Fruit fly (Drosophila melanogaster): Measurements from ENCODE around the gene Grl65a.

Grl65a gene

DNA sequence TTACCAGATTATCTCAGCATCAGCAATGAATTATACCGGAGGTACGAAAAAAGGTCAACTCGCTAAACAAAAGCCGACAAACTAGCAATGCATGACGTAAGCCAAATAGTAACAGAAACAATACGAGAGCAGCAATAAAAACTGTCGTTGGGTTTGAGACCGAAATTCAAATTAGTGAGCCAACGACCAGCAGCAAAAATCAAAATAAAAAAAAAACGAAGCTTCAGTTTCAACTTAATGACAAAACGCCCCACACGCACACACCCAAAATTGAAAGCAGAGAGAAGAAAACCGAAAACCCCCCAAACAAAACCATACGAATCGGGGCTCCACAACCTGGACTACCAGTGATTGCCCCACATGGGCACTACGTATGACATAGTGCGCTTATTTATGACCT, 26.6 kb upstream of the Grl65a start (continued):
- no peak for TF ChIP-seq pita (GFP tag; optimal IDR thresholded peaks at IDR 0.05)
- TF ChIP-seq abd-A (tag; optimal IDR thresholded peaks at IDR 0.05), result peak; percentile 87
- no peak for TF ChIP-seq twi (tag; optimal IDR thresholded peaks at IDR 0.05)
- no peak for TF ChIP-seq Myb (GFP tag; optimal IDR thresholded peaks at IDR 0.05)
- TF ChIP-seq peb (GFP tag; IDR thresholded peaks at IDR 0.05), result no peak
- TF ChIP-seq vvl (GFP tag; IDR thresholded peaks at IDR 0.05), result peak; percentile 54; the same call in 1 of the 2 replicates
- TF ChIP-seq Dp (GFP tag; optimal IDR thresholded peaks at IDR 0.05), result no peak
- no peak for TF ChIP-seq ac (GFP tag; optimal IDR thresholded peaks at IDR 0.05)
- TF ChIP-seq sd (tag; optimal IDR thresholded peaks at IDR 0.05), result no peak
- no peak for TF ChIP-seq tgo (GFP tag; IDR thresholded peaks at IDR 0.05)
- no peak for TF ChIP-seq CG3281 (GFP tag; optimal IDR thresholded peaks at IDR 0.05)

DNA sequence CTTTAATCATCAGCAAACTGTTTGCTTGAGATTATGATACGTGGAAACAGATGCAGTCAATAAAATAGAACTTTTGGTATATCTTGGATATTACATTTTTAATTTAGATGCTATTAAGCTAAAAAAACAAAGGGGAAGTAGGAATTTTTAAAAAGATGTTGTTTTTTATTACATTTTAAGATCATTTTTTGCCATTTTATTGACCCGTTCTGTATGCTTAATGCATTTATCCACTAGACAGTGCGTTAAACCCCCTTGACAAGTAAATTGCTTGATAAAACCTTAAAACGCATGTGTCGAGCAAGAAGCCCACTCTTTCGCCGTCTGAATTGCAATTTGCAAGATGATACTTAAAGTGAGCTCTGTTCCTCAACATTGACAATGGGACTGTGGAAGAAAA, 25.6 kb upstream of the Grl65a start:
- TF ChIP-seq Optix (GFP tag; IDR thresholded peaks at IDR 0.05) (no peak), sens (GFP tag) (peak; percentile 66), slbo (GFP tag; IDR thresholded peaks at IDR 0.05) (no peak), fd64A (GFP tag; optimal IDR thresholded peaks at IDR 0.05) (no peak), dysf (GFP tag; IDR thresholded peaks at IDR 0.05) (0 out of 3 replicates have a peak, but pooled peaks have one; percentile 31), CG10462 (GFP tag; optimal IDR thresholded peaks at IDR 0.05) (no peak), gem (tag; optimal IDR thresholded peaks at IDR 0.05) (peak; percentile 13), tna (GFP tag; IDR thresholded peaks at IDR 0.05; ENCODE audit: partially characterized antibody) (no peak), Hr51 (GFP tag; optimal IDR thresholded peaks at IDR 0.05) (peak in 1 of 2 experiments; percentile 29), CG11696 (GFP tag; IDR thresholded peaks at IDR 0.05) (peak; percentile 59; the same call in 1 of the 2 replicates), CG14050 (GFP tag; IDR thresholded peaks at IDR 0.05) (no peak), pan (optimal IDR thresholded peaks at IDR 0.05) (no peak), pan (GFP tag; optimal IDR thresholded peaks at IDR 0.05 in 1 of 2, IDR thresholded peaks at IDR 0.05 in 1 of 2) (peak in 1 of 2 experiments; percentile 37), row (GFP tag; IDR thresholded peaks at IDR 0.05) (peak; percentile 38; the same call in 1 of the 3 replicates), usp (GFP tag; optimal IDR thresholded peaks at IDR 0.05) (no peak), prd (optimal IDR thresholded peaks at IDR 0.05) (no peak), prd (GFP tag; IDR thresholded peaks at IDR 0.05) (0 out of 3 replicates have a peak, but pooled peaks have one; percentile 10), CG3726 (GFP tag; IDR thresholded peaks at IDR 0.05) (no peak), CG11093 (GFP tag; IDR thresholded peaks at IDR 0.05) (0 out of 3 replicates have a peak, but pooled peaks have one; percentile 27), Drgx (GFP tag; IDR thresholded peaks at IDR 0.05) (peak; percentile 42), Blimp-1 (GFP tag; optimal IDR thresholded peaks at IDR 0.05) (peak; percentile 21)

DNA sequence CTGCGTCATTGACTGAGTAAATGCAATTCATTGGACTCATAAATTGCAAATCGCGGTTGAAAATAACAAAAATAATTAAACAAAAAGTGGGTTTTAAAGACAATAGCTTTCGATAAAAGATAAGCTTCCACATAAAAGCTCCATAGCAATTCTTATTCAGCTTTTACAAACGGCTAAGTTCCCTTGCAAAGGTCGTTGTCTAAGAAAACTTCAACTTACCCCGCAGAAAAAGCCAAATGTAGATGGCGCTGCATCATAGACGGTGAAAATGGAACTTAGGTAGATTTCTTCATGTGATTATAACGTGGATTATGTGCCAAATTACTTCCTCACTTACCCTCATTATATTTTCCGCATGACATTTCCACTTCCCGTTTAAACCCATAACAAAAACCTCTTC, 21.3 kb upstream of the Grl65a start:
- TF ChIP-seq CTCF (GFP tag; optimal IDR thresholded peaks at IDR 0.05) (peak; percentile 93), Dbx (GFP tag; IDR thresholded peaks at IDR 0.05) (no peak), grn (GFP tag; optimal IDR thresholded peaks at IDR 0.05) (peak; percentile 77), CG10979 (tag; optimal IDR thresholded peaks at IDR 0.05) (peak; percentile 97), CG2120 (GFP tag; optimal IDR thresholded peaks at IDR 0.05) (no peak), Meics (GFP tag; optimal IDR thresholded peaks at IDR 0.05) (no peak), pita (GFP tag; optimal IDR thresholded peaks at IDR 0.05) (peak; percentile 38), Oaz (GFP tag; IDR thresholded peaks at IDR 0.05) (no peak), pzg (GFP tag; optimal IDR thresholded peaks at IDR 0.05) (no peak), ftz-f1 (GFP tag; optimal IDR thresholded peaks at IDR 0.05) (no peak), Adf1 (GFP tag; IDR thresholded peaks at IDR 0.05) (no peak), pb (GFP tag; optimal IDR thresholded peaks at IDR 0.05) (no peak), sens (GFP tag) (no peak), Dip2 (GFP tag; IDR thresholded peaks at IDR 0.05) (peak; percentile 84), CG34422 (GFP tag; IDR thresholded peaks at IDR 0.05) (no peak), CG13287 (GFP tag; IDR thresholded peaks at IDR 0.05; ENCODE audit: partially characterized antibody) (peak; percentile 37; the same call in 1 of the 2 replicates), tna (GFP tag; IDR thresholded peaks at IDR 0.05; ENCODE audit: partially characterized antibody) (no peak), E2f2 (GFP tag; IDR thresholded peaks at IDR 0.05) (0 out of 2 replicates have a peak, but pooled peaks have one; percentile 11), CG10209 (GFP tag; optimal IDR thresholded peaks at IDR 0.05) (no peak), ato (GFP tag; IDR thresholded peaks at IDR 0.05; ENCODE audit: partially characterized antibody) (no peak), CG5953 (GFP tag; IDR thresholded peaks at IDR 0.05) (no peak), CG8290 (GFP tag; optimal IDR thresholded peaks at IDR 0.05) (no peak), CG8290 (tag; optimal IDR thresholded peaks at IDR 0.05) (peak in 1 of 2 experiments; percentile 36)
